Worm (Caenorhabditis elegans) whole organism, young adult: ENCODE results near the gene C27F2.4.
A peak's percentile ranks its signal among the peaks of the same experiment; 100 is the strongest.

Experiments
- B0019.2 ChIP-seq: fragments of 200-800 bp; sonication (Bioruptor generic); conservative IDR thresholded peaks from 2 replicates; pipeline ENCODE4 v1.3.6; 2022; ENCODE audit warnings: missing genetic modification reagents, missing genetic modification characterization, missing compliant biosample characterization
- B0261.1 ChIP-seq: sonication (generic microtip); optimal IDR thresholded peaks from 2 replicates; lab custom pipeline; 2016; ENCODE audit warnings: mild to moderate bottlenecking, missing genetic modification characterization, moderate library complexity, missing compliant biosample characterization
- F33H1.4 ChIP-seq: fragments of 200-800 bp; sonication (Bioruptor generic); IDR thresholded peaks from 2 replicates; pipeline ENCODE4 v1.3.6; 2022; ENCODE audit warnings: missing genetic modification reagents, missing genetic modification characterization, missing compliant biosample characterization
- F49E8.2 ChIP-seq: sonication (generic microtip); optimal IDR thresholded peaks from 3 replicates; lab custom pipeline; 2017; ENCODE audit warnings: missing genetic modification characterization, mild to moderate bottlenecking, missing compliant biosample characterization, antibody characterized with exemption, moderate library complexity; ENCODE audit not compliant: insufficient read depth
- F55B11.4 ChIP-seq: sonication (generic microtip); optimal IDR thresholded peaks from 2 replicates; lab custom pipeline; 2016; ENCODE audit warnings: missing compliant biosample characterization, missing genetic modification characterization, borderline replicate concordance; ENCODE audit not compliant: insufficient read depth
- T07F8.4 ChIP-seq: sonication (generic microtip); optimal IDR thresholded peaks from 2 replicates; lab custom pipeline; 2016; ENCODE audit warnings: mild to moderate bottlenecking, missing genetic modification characterization, moderate library complexity, missing compliant biosample characterization
- Y53G8AR.9 ChIP-seq: fragments of 200-800 bp; sonication (Bioruptor generic); conservative IDR thresholded peaks from 2 replicates; pipeline ENCODE4 v1.3.6; 2022; ENCODE audit warnings: missing genetic modification reagents, missing genetic modification characterization, missing compliant biosample characterization
- Y56A3A.18 ChIP-seq: fragments of 200-800 bp; sonication (Bioruptor generic); IDR thresholded peaks from 2 replicates; pipeline ENCODE4 v1.3.6; 2022; ENCODE audit warnings: missing genetic modification reagents, missing genetic modification characterization, missing compliant biosample characterization
- Y79H2A.3 ChIP-seq: fragments of 200-800 bp; sonication (Bioruptor generic); conservative IDR thresholded peaks from 2 replicates; pipeline ENCODE4 v1.3.6; 2022; ENCODE audit warnings: missing genetic modification reagents, missing genetic modification characterization, missing compliant biosample characterization
- ZK185.1 ChIP-seq: sonication (generic microtip); optimal IDR thresholded peaks from 2 replicates; lab custom pipeline; 2016; ENCODE audit warnings: mild to moderate bottlenecking, missing genetic modification characterization, missing compliant biosample characterization; ENCODE audit not compliant: poor library complexity, severe bottlenecking
- aptf-2 ChIP-seq: fragments of 200-800 bp; sonication (Bioruptor generic); conservative IDR thresholded peaks from 2 replicates; pipeline ENCODE4 v1.3.6; 2022; ENCODE audit warnings: missing genetic modification reagents, missing genetic modification characterization, missing compliant biosample characterization
- athp-1 ChIP-seq: sonication (generic microtip); optimal IDR thresholded peaks from 2 replicates; lab custom pipeline; 2017; ENCODE audit warnings: mild to moderate bottlenecking, missing genetic modification characterization, missing compliant biosample characterization
- ccch-3 ChIP-seq: fragments of 200-800 bp; sonication (Bioruptor generic); optimal IDR thresholded peaks from 2 replicates; lab custom pipeline; 2018; ENCODE audit warnings: mild to moderate bottlenecking, missing genetic modification characterization, missing compliant biosample characterization
- cebp-2 ChIP-seq: fragments of 200-800 bp; sonication (Bioruptor generic); IDR thresholded peaks from 2 replicates; pipeline ENCODE4 v1.3.6; 2022; ENCODE audit warnings: missing genetic modification characterization, missing compliant biosample characterization
- ceh-100 ChIP-seq: fragments of 200-800 bp; sonication (Bioruptor generic); IDR thresholded peaks from 2 replicates; pipeline ENCODE4 v1.3.6; 2022; ENCODE audit warnings: missing genetic modification reagents, missing genetic modification characterization, missing compliant biosample characterization
- ceh-27 ChIP-seq: fragments of 200-800 bp; sonication (Bioruptor generic); optimal IDR thresholded peaks from 2 replicates; lab custom pipeline; 2018; ENCODE audit warnings: mild to moderate bottlenecking, missing genetic modification characterization, moderate library complexity, missing compliant biosample characterization
- ceh-91 ChIP-seq: fragments of 200-800 bp; sonication (Bioruptor generic); IDR thresholded peaks from 2 replicates; pipeline ENCODE4 v1.3.6; 2022; ENCODE audit warnings: missing genetic modification reagents, missing genetic modification characterization, missing compliant biosample characterization
- egrh-3 ChIP-seq: fragments of 200-800 bp; sonication (Bioruptor generic); IDR thresholded peaks from 2 replicates; pipeline ENCODE4 v1.3.6; 2022; ENCODE audit warnings: missing genetic modification reagents, missing genetic modification characterization, missing compliant biosample characterization
- him-1 ChIP-seq: sonication (generic microtip); optimal IDR thresholded peaks from 2 replicates; lab custom pipeline; 2016; ENCODE audit warnings: missing genotype, missing genetic modification reagents, missing genetic modification characterization, missing compliant biosample characterization
- hlh-26 ChIP-seq: fragments of 200-800 bp; sonication (Bioruptor generic); conservative IDR thresholded peaks from 2 replicates; pipeline ENCODE4 v1.3.6; 2022; ENCODE audit warnings: missing genetic modification reagents, missing genetic modification characterization, missing compliant biosample characterization
- hmg-1.2 ChIP-seq: fragments of 200-800 bp; sonication (Bioruptor generic); IDR thresholded peaks from 2 replicates; pipeline ENCODE4 v1.3.6; 2022; ENCODE audit warnings: missing genetic modification reagents, missing genetic modification characterization, missing compliant biosample characterization
- hmg-20 ChIP-seq: fragments of 200-800 bp; sonication (Bioruptor generic); IDR thresholded peaks from 2 replicates; pipeline ENCODE4 v1.3.6; 2022; ENCODE audit warnings: missing genetic modification reagents, missing genetic modification characterization, missing compliant biosample characterization
- hsf-1 ChIP-seq: fragments of 200-800 bp; sonication (Bioruptor generic); IDR thresholded peaks from 2 replicates; pipeline ENCODE4 v1.3.6; 2022; ENCODE audit warnings: missing genetic modification reagents, missing genetic modification characterization, missing compliant biosample characterization
- let-526 ChIP-seq: fragments of 200-800 bp; sonication (Bioruptor generic); IDR thresholded peaks from 2 replicates; pipeline ENCODE4 v1.3.6; 2022; ENCODE audit warnings: missing genetic modification reagents, missing genetic modification characterization, missing compliant biosample characterization
- let-607 ChIP-seq, 2 experiments: fragments of 200-800 bp in 1 of 2; sonication (Bioruptor generic) in 1 of 2; sonication (generic microtip) in 1 of 2; optimal IDR thresholded peaks; 2 replicates each; lab custom pipeline; 2016 to 2018; ENCODE audit warnings: mild to moderate bottlenecking in 2 of 2, missing compliant biosample characterization in 2 of 2, missing genetic modification characterization in 2 of 2, moderate library complexity in 2 of 2, missing genotype in 1 of 2
- lsl-1 ChIP-seq: fragments of 200-800 bp; sonication (Bioruptor generic); optimal IDR thresholded peaks from 2 replicates; lab custom pipeline; 2018; ENCODE audit warnings: mild to moderate bottlenecking, missing genetic modification characterization, moderate library complexity, missing compliant biosample characterization
- madf-6 ChIP-seq: fragments of 200-800 bp; sonication (Bioruptor generic); IDR thresholded peaks from 2 replicates; pipeline ENCODE4 v1.3.6; 2022; ENCODE audit warnings: missing genetic modification reagents, missing genetic modification characterization, missing compliant biosample characterization
- madf-8 ChIP-seq: fragments of 200-800 bp; sonication (Bioruptor generic); conservative IDR thresholded peaks from 2 replicates; pipeline ENCODE4 v1.3.6; 2022; ENCODE audit warnings: missing genetic modification reagents, missing genetic modification characterization, missing compliant biosample characterization
- mes-4 ChIP-seq: sonication (generic microtip); optimal IDR thresholded peaks from 2 replicates; lab custom pipeline; 2016; ENCODE audit warnings: missing genotype, missing genetic modification characterization, missing compliant biosample characterization
- mxl-1 ChIP-seq: sonication (generic microtip); optimal IDR thresholded peaks from 2 replicates; lab custom pipeline; 2016; ENCODE audit warnings: missing genetic modification characterization, missing compliant biosample characterization
- nhr-120 ChIP-seq: fragments of 200-800 bp; sonication (Bioruptor generic); IDR thresholded peaks from 2 replicates; pipeline ENCODE4 v1.3.6; 2022; ENCODE audit warnings: missing genetic modification characterization, missing compliant biosample characterization
- nhr-80 ChIP-seq: sonication (generic microtip); optimal IDR thresholded peaks from 2 replicates; lab custom pipeline; 2016; ENCODE audit warnings: missing genetic modification characterization, missing compliant biosample characterization
- pha-4 ChIP-seq: fragments of 150-350 bp; sonication (generic microtip); optimal IDR thresholded peaks from 2 replicates; lab custom pipeline; 2014; ENCODE audit warnings: missing biosample characterization, missing genetic modification reagents, missing genetic modification characterization
- rec-8 ChIP-seq, 2 experiments: sonication (generic microtip); optimal IDR thresholded peaks; 2 replicates each; lab custom pipeline; 2016; ENCODE audit warnings: mild to moderate bottlenecking in 2 of 2, missing genetic modification characterization in 2 of 2, missing genetic modification reagents in 2 of 2, missing genotype in 2 of 2, missing biosample characterization in 1 of 2, missing compliant biosample characterization in 1 of 2, moderate library complexity in 1 of 2
- snpc-1.3 ChIP-seq: sonication (generic microtip); optimal IDR thresholded peaks from 2 replicates; lab custom pipeline; 2017; ENCODE audit warnings: missing genetic modification characterization, mild to moderate bottlenecking, missing compliant biosample characterization, antibody characterized with exemption, moderate library complexity, missing genotype, missing genetic modification reagents; ENCODE audit not compliant: insufficient read depth
- snpc-4 ChIP-seq, 5 experiments: fragments of 150-350 bp in 1 of 5; sonication (generic microtip) in 4 of 5; optimal IDR thresholded peaks; 2 replicates each; lab custom pipeline; 2014 to 2018; ENCODE audit warnings: missing genetic modification characterization in 5 of 5, missing biosample characterization in 3 of 5, antibody characterized with exemption in 2 of 5, mild to moderate bottlenecking in 2 of 5, missing compliant biosample characterization in 2 of 5, missing genotype in 2 of 5, moderate library complexity in 2 of 5, missing genetic modification reagents in 1 of 5
- somi-1 ChIP-seq: fragments of 200-800 bp; sonication (Bioruptor generic); optimal IDR thresholded peaks from 2 replicates; lab custom pipeline; 2018; ENCODE audit warnings: mild to moderate bottlenecking, missing genetic modification characterization, missing compliant biosample characterization
- tbp1 ChIP-seq: fragments of 200-800 bp; sonication (Bioruptor generic); optimal IDR thresholded peaks from 2 replicates; lab custom pipeline; 2018; ENCODE audit warnings: mild to moderate bottlenecking, missing genetic modification characterization, missing compliant biosample characterization
- tlf-1 ChIP-seq: fragments of 200-800 bp; sonication (Bioruptor generic); optimal IDR thresholded peaks from 2 replicates; lab custom pipeline; 2018; ENCODE audit warnings: mild to moderate bottlenecking, missing genetic modification characterization, missing compliant biosample characterization
- unc-130 ChIP-seq: sonication (generic microtip); optimal IDR thresholded peaks from 2 replicates; lab custom pipeline; 2016; ENCODE audit warnings: missing genetic modification reagents, missing genetic modification characterization, missing compliant biosample characterization
- unc-62 ChIP-seq: fragments of 150-350 bp; optimal IDR thresholded peaks from 2 replicates; lab custom pipeline; 2014; ENCODE audit warnings: missing biosample characterization, missing genetic modification reagents, missing genetic modification characterization
- ztf-18 ChIP-seq: sonication (generic microtip); optimal IDR thresholded peaks from 2 replicates; lab custom pipeline; 2016; ENCODE audit warnings: missing genotype, mild to moderate bottlenecking, missing genetic modification characterization, missing compliant biosample characterization
- ztf-22 ChIP-seq: fragments of 200-800 bp; sonication (Bioruptor generic); optimal IDR thresholded peaks from 2 replicates; lab custom pipeline; 2018; ENCODE audit warnings: mild to moderate bottlenecking, missing genetic modification characterization, moderate library complexity, missing compliant biosample characterization

The C27F2.4 gene

DNA sequence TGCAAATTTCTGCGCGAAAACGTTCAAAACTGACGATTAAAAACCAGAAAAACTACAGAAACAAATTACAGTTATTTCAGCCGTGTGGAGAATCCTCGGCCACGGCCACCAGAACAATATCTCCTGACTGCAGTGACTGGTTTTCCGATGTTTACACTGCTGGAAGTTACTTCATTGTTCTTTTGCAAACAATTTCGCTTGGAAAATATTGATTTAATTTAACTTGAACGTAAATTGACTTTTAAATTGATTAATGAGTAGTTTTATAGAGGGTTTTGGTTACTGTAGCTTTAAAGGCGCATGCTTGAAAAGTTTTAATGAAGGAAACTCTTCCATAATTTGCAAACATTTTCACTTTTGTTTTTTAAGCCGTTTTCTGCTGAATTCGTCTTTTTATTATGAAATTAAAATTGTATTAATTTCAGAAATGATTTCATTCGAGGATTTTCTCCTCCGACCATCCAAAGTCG lies 38.9 kb upstream of the C27F2.4 start, which contains the start of gene smcr-8 (continued):
- TF ChIP-seq ccch-3 (peak; percentile 3), ceh-100 (GFP tag; lab: Robert Waterston, UW) (no peak), nhr-80 (peak; percentile 32), unc-62 (GFP tag; lab: Kevin White, UChicago) (no peak), unc-130 (peak; percentile 78), ZK185.1 (tag; lab: Kevin White, UChicago) (no peak), ceh-27 (peak; percentile 49)

DNA sequence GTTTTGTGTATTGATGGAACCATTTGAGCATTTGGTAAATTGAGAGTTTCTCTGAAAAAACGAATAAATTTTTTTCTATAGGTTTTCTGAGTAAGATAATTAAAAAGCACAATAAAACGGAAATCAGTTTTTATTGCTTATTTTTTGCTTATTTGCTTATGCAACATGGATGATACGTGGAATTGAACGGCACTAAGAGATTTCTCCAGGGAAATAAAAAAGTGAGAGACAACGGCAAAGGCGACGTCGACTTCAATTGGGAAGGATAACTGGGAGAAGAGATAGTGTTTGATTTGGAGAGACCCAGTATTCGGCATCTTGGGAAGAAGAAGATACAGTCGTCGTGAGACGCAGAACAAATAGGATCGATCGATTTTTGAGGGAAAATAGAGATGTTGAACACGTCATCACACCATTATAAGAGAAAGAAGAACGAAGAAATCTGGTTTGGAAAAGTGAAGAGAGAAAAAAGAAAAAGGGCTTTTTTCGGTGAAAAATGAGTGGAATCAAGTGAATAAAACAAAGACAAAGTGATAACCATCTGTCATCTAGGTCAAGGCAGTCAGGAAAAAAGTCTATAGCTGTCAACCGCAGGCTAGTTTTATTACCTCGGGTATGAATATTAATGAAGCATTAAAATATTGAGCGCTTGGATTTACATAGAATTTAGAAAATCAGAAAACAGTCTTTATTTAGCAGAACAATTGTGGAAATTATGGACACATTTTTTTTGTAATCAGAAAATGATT lies 38.2 kb upstream of the C27F2.4 start, which contains the start of gene tmem-131:
Gene tmem-131, minus strand, starts transcription at position 51 of the 749 bp plus-strand sequence.
- TF ChIP-seq F33H1.4 (GFP tag; lab: Robert Waterston, UW) (no peak), tlf-1 (GFP tag; lab: Kevin White, UChicago) (no peak), hlh-26 (no peak), Y79H2A.3 (GFP tag; lab: Robert Waterston, UW) (no peak), ztf-22 (GFP tag; lab: Kevin White, UChicago) (no peak), mes-4 (tag; lab: Kevin White, UChicago) (no peak), somi-1 (GFP tag; lab: Kevin White, UChicago) (no peak), Y53G8AR.9 (no peak), aptf-2 (GFP tag; lab: Robert Waterston, UW) (peak; percentile 82), athp-1 (tag; lab: Kevin White, UChicago) (no peak), hmg-1.2 (GFP tag; lab: Robert Waterston, UW) (peak; percentile 64), hmg-20 (GFP tag; lab: Robert Waterston, UW) (no peak), unc-62 (GFP tag; lab: Kevin White, UChicago) (no peak), cebp-2 (GFP tag; lab: Robert Waterston, UW) (no peak), F55B11.4 (tag; lab: Kevin White, UChicago) (no peak), tbp1 (no peak), nhr-80 (no peak), ZK185.1 (tag; lab: Kevin White, UChicago) (no peak), pha-4 (tag; lab: Kevin White, UChicago) (no peak), let-526 (GFP tag; lab: Robert Waterston, UW) (no peak), him-1 (tag; lab: Kevin White, UChicago) (no peak), let-607 (tag; optimal IDR thresholded peaks at IDR 0.05; lab: Kevin White, UChicago) (peak in 1 of 2 experiments; percentile 43), snpc-1.3 (tag; lab: Kevin White, UChicago) (no peak), snpc-4 (GFP tag; optimal IDR thresholded peaks at IDR 0.05; lab: Kevin White, UChicago) (no peak), snpc-4 (tag; optimal IDR thresholded peaks at IDR 0.05; lab: Kevin White, UChicago) (no peak)

ce11 chrIII:4987666-4988065 lies 27.6 kb upstream of the C27F2.4 start:
- TF ChIP-seq F49E8.2 (no peak), B0261.1 (tag; lab: Kevin White, UChicago) (no peak), nhr-120 (GFP tag; lab: Robert Waterston, UW) (no peak), Y56A3A.18 (GFP tag; lab: Robert Waterston, UW) (no peak), mes-4 (tag; lab: Kevin White, UChicago) (no peak), B0019.2 (GFP tag; lab: Robert Waterston, UW) (no peak), ZK185.1 (tag; lab: Kevin White, UChicago) (no peak), ceh-91 (GFP tag; lab: Robert Waterston, UW) (no peak), mxl-1 (no peak), lsl-1 (GFP tag; lab: Kevin White, UChicago) (peak; percentile 92), rec-8 (tag; optimal IDR thresholded peaks at IDR 0.05; lab: Kevin White, UChicago) (no peak), madf-8 (GFP tag; lab: Robert Waterston, UW) (peak; percentile 62), tlf-1 (GFP tag; lab: Kevin White, UChicago) (no peak), hsf-1 (GFP tag; lab: Robert Waterston, UW) (no peak), T07F8.4 (tag; lab: Kevin White, UChicago) (no peak), egrh-3 (no peak), madf-6 (GFP tag; lab: Robert Waterston, UW) (peak; percentile 84), ztf-18 (tag; lab: Kevin White, UChicago) (no peak)
